Worm (Caenorhabditis elegans) whole organism, late embryonic: ENCODE results near the gene lec-9.

Experiments used
- K09A11.1 ChIP-seq: sonication (generic microtip); optimal IDR thresholded peaks from 2 replicates; lab custom pipeline; 2017; ENCODE audit warnings: antibody characterized with exemption, mild to moderate bottlenecking, missing genetic modification characterization, missing compliant biosample characterization; ENCODE audit not compliant: insufficient read depth
- ama-1 ChIP-seq: fragments of 150-350 bp; optimal IDR thresholded peaks from 2 replicates; lab custom pipeline; 2014
- ceh-19 ChIP-seq: fragments of 200-800 bp; sonication (Bioruptor generic); optimal IDR thresholded peaks from 2 replicates; lab custom pipeline; 2018; ENCODE audit warnings: mild to moderate bottlenecking, missing genetic modification characterization, missing compliant biosample characterization
- ceh-9 ChIP-seq: sonication (generic microtip); optimal IDR thresholded peaks from 2 replicates; lab custom pipeline; 2016; ENCODE audit warnings: mild to moderate bottlenecking, missing genetic modification characterization, inconsistent platforms, missing compliant biosample characterization
- elt-2 ChIP-seq: sonication (generic microtip); optimal IDR thresholded peaks from 2 replicates; lab custom pipeline; 2016; ENCODE audit warnings: missing genetic modification reagents, missing genetic modification characterization, missing compliant biosample characterization
- ets-4 ChIP-seq: sonication (generic microtip); optimal IDR thresholded peaks from 2 replicates; lab custom pipeline; 2016; ENCODE audit warnings: missing genetic modification characterization, missing compliant biosample characterization
- eyg-1 ChIP-seq: sonication (generic microtip); optimal IDR thresholded peaks from 2 replicates; lab custom pipeline; 2016; ENCODE audit warnings: missing genotype, missing genetic modification characterization, missing compliant biosample characterization
- nhr-11 ChIP-seq: fragments of 150-350 bp; optimal IDR thresholded peaks from 2 replicates; lab custom pipeline; 2014; ENCODE audit warnings: missing biosample characterization, missing genetic modification characterization
- npax-4 ChIP-seq: sonication (generic microtip); optimal IDR thresholded peaks from 2 replicates; lab custom pipeline; 2016; ENCODE audit warnings: missing genetic modification characterization, missing compliant biosample characterization
- sox-4 ChIP-seq: sonication (generic microtip); optimal IDR thresholded peaks from 2 replicates; lab custom pipeline; 2017; ENCODE audit warnings: mild to moderate bottlenecking, missing genetic modification characterization, inconsistent platforms, missing compliant biosample characterization
- tbx-2 ChIP-seq: sonication (generic microtip); optimal IDR thresholded peaks from 2 replicates; lab custom pipeline; 2016; ENCODE audit warnings: missing genetic modification characterization, missing compliant biosample characterization

ce11 chrX:17638970-17639369 lies 38.7 kb downstream of the lec-9 start:
- TF ChIP-seq ceh-19 (GFP tag; lab: Kevin White, UChicago) (no peak), nhr-11 (tag; lab: Kevin White, UChicago) (no peak), tbx-2 (no peak), npax-4 (tag; lab: Kevin White, UChicago) (no peak), elt-2 (tag; lab: Kevin White, UChicago) (peak; percentile 62), ets-4 (tag; lab: Kevin White, UChicago) (no peak), ceh-9 (tag; lab: Kevin White, UChicago) (no peak), K09A11.1 (tag; lab: Kevin White, UChicago) (no peak), eyg-1 (tag; lab: Kevin White, UChicago) (no peak), sox-4 (tag; lab: Kevin White, UChicago) (no peak), ama-1 (lab: Kevin White, UChicago) (no peak)
